Worm (Caenorhabditis elegans) whole organism, young adult: ENCODE results near the gene fbxa-85.

Experiments
- F52B5.7 ChIP-seq: sonication (generic microtip); optimal IDR thresholded peaks from 2 replicates; lab custom pipeline; 2016; ENCODE audit warnings: mild to moderate bottlenecking, missing genetic modification characterization, missing compliant biosample characterization
- ccch-3 ChIP-seq: fragments of 200-800 bp; sonication (Bioruptor generic); optimal IDR thresholded peaks from 2 replicates; lab custom pipeline; 2018; ENCODE audit warnings: mild to moderate bottlenecking, missing genetic modification characterization, missing compliant biosample characterization
- efl-1 ChIP-seq: fragments of 150-350 bp; optimal IDR thresholded peaks from 2 replicates; lab custom pipeline; 2014; ENCODE audit warnings: missing biosample characterization, missing genetic modification reagents, missing genetic modification characterization
- ekl-4 ChIP-seq: fragments of 200-800 bp; sonication (Bioruptor generic); IDR thresholded peaks from 2 replicates; pipeline ENCODE4 v1.3.6; 2022; ENCODE audit warnings: missing genetic modification reagents, missing genetic modification characterization, missing compliant biosample characterization
- ets-4 ChIP-seq: fragments of 200-800 bp; sonication (Bioruptor generic); optimal IDR thresholded peaks from 2 replicates; lab custom pipeline; 2018; ENCODE audit warnings: mild to moderate bottlenecking, missing genetic modification characterization, missing compliant biosample characterization
- him-1 ChIP-seq: sonication (generic microtip); optimal IDR thresholded peaks from 2 replicates; lab custom pipeline; 2016; ENCODE audit warnings: missing genotype, missing genetic modification reagents, missing genetic modification characterization, missing compliant biosample characterization
- mes-4 ChIP-seq: sonication (generic microtip); optimal IDR thresholded peaks from 2 replicates; lab custom pipeline; 2016; ENCODE audit warnings: missing genotype, missing genetic modification characterization, missing compliant biosample characterization
- nfya-2 ChIP-seq: fragments of 200-800 bp; sonication (Bioruptor generic); IDR thresholded peaks from 2 replicates; pipeline ENCODE4 v1.3.6; 2022; ENCODE audit warnings: missing genetic modification reagents, missing genetic modification characterization, missing compliant biosample characterization
- nhr-80 ChIP-seq: sonication (generic microtip); optimal IDR thresholded peaks from 2 replicates; lab custom pipeline; 2016; ENCODE audit warnings: missing genetic modification characterization, missing compliant biosample characterization
- pha-4 ChIP-seq: fragments of 150-350 bp; sonication (generic microtip); optimal IDR thresholded peaks from 2 replicates; lab custom pipeline; 2014; ENCODE audit warnings: missing biosample characterization, missing genetic modification reagents, missing genetic modification characterization
- rec-8 ChIP-seq, 2 experiments: sonication (generic microtip); optimal IDR thresholded peaks; 2 replicates each; lab custom pipeline; 2016; ENCODE audit warnings: mild to moderate bottlenecking in 2 of 2, missing genetic modification characterization in 2 of 2, missing genetic modification reagents in 2 of 2, missing genotype in 2 of 2, missing biosample characterization in 1 of 2, missing compliant biosample characterization in 1 of 2, moderate library complexity in 1 of 2
- unc-130 ChIP-seq: sonication (generic microtip); optimal IDR thresholded peaks from 2 replicates; lab custom pipeline; 2016; ENCODE audit warnings: missing genetic modification reagents, missing genetic modification characterization, missing compliant biosample characterization
- unc-62 ChIP-seq: fragments of 150-350 bp; optimal IDR thresholded peaks from 2 replicates; lab custom pipeline; 2014; ENCODE audit warnings: missing biosample characterization, missing genetic modification reagents, missing genetic modification characterization
- ztf-25 ChIP-seq: fragments of 200-800 bp; sonication (Bioruptor generic); IDR thresholded peaks from 2 replicates; pipeline ENCODE4 v1.3.6; 2022; ENCODE audit warnings: missing genetic modification reagents, missing genetic modification characterization, missing compliant biosample characterization

DNA sequence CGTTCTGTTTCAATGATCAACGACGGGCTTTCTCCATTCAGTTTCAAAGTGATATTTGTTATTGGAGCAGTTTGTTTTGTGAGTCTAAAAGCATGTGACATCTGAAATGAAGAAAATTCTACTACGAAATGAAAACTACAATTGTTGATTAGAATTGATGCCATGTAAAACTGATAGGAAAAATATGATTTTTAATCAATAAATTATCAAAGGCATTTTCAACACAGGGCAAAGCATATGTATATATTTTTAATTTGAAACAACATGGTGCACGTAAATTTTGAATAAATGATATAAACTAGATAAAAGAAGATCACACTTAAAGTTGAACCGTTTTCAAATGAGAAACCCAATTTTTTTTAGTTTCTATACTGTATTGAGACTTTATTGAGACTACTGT is 42.4 kb downstream of the fbxa-85 start, which contains the start of gene K10G4.5:
- TF ChIP-seq unc-62 (GFP tag; lab: Kevin White, UChicago): no peak
- no peak for TF ChIP-seq nfya-2 (GFP tag; lab: Robert Waterston, UW)
- TF ChIP-seq efl-1: no peak
- TF ChIP-seq him-1 (tag; lab: Kevin White, UChicago): no peak
- TF ChIP-seq ccch-3 (GFP tag; lab: Kevin White, UChicago): no peak
- no peak for TF ChIP-seq pha-4
- TF ChIP-seq nhr-80: no peak
- no peak for TF ChIP-seq unc-130 (GFP tag; lab: Kevin White, UChicago)
- TF ChIP-seq ztf-25 (GFP tag; lab: Robert Waterston, UW): no peak
- no peak for TF ChIP-seq ets-4
- no peak for TF ChIP-seq F52B5.7 (tag; lab: Kevin White, UChicago)
- no peak for TF ChIP-seq rec-8 (tag; optimal IDR thresholded peaks at IDR 0.05; lab: Kevin White, UChicago)
- TF ChIP-seq mes-4: no peak
- no peak for TF ChIP-seq ekl-4 (GFP tag; lab: Robert Waterston, UW)
